Worm (Caenorhabditis elegans) whole organism, mixed stage, embryonic: Measurements from ENCODE around the gene dhs-31.

Experiments used
- ceh-83 ChIP-seq: fragments of 200-800 bp; sonication (Bioruptor generic); optimal IDR thresholded peaks from 2 replicates; lab custom pipeline; 2018; ENCODE audit warnings: mild to moderate bottlenecking, missing genetic modification characterization, missing compliant biosample characterization
- elt-1 ChIP-seq: sonication (generic microtip); optimal IDR thresholded peaks from 2 replicates; lab custom pipeline; 2017; ENCODE audit warnings: missing genetic modification characterization, mild to moderate bottlenecking, missing compliant biosample characterization, antibody characterized with exemption, moderate library complexity, borderline replicate concordance; ENCODE audit not compliant: insufficient read depth
- lin-13 ChIP-seq: fragments of 150-350 bp; optimal IDR thresholded peaks from 2 replicates; lab custom pipeline; 2014; ENCODE audit warnings: missing biosample characterization, missing genetic modification characterization
- lsy-2 ChIP-seq: fragments of 150-350 bp; optimal IDR thresholded peaks from 2 replicates; lab custom pipeline; 2014; ENCODE audit warnings: missing biosample characterization, missing genetic modification characterization
- mep-1 ChIP-seq: fragments of 150-350 bp; optimal IDR thresholded peaks from 2 replicates; lab custom pipeline; 2017; ENCODE audit warnings: missing biosample characterization, missing genetic modification reagents, missing genetic modification characterization, inconsistent platforms
- nhr-28 ChIP-seq: fragments of 150-350 bp; optimal IDR thresholded peaks from 2 replicates; lab custom pipeline; 2014; ENCODE audit warnings: missing biosample characterization, missing genetic modification characterization
- nhr-76 ChIP-seq: sonication (generic microtip); optimal IDR thresholded peaks from 2 replicates; lab custom pipeline; 2017; ENCODE audit warnings: missing biosample characterization, missing genetic modification characterization
- sptf-1 ChIP-seq: sonication (generic microtip); optimal IDR thresholded peaks from 2 replicates; lab custom pipeline; 2017; ENCODE audit warnings: mild to moderate bottlenecking, missing genetic modification characterization, moderate library complexity, missing compliant biosample characterization
- tbx-8 ChIP-seq: fragments of 200-800 bp; sonication (Bioruptor generic); optimal IDR thresholded peaks from 2 replicates; lab custom pipeline; 2018; ENCODE audit warnings: mild to moderate bottlenecking, missing genetic modification characterization, moderate library complexity, missing compliant biosample characterization
- unc-39 ChIP-seq: fragments of 150-350 bp; optimal IDR thresholded peaks from 2 replicates; lab custom pipeline; 2014; ENCODE audit warnings: missing biosample characterization, missing genetic modification characterization
- unc-62 ChIP-seq: fragments of 150-350 bp; optimal IDR thresholded peaks from 2 replicates; lab custom pipeline; 2014; ENCODE audit warnings: missing biosample characterization, missing genetic modification reagents, missing genetic modification characterization
- ztf-11 ChIP-seq: fragments of 150-350 bp; optimal IDR thresholded peaks from 2 replicates; lab custom pipeline; 2014; ENCODE audit warnings: missing biosample characterization, missing genetic modification characterization

ce11 chrIV:10001748-10002147, 39.0 kb downstream of the dhs-31 start, which contains the start of gene C47E12.3:
- TF ChIP-seq tbx-8 (GFP tag; lab: Kevin White, UChicago) (no peak), lin-13 (no peak), elt-1 (tag; lab: Kevin White, UChicago) (no peak), ztf-11 (tag; lab: Kevin White, UChicago) (no peak), mep-1 (tag; lab: Kevin White, UChicago) (no peak), nhr-28 (tag; lab: Kevin White, UChicago) (no peak), unc-39 (tag; lab: Kevin White, UChicago) (no peak), lsy-2 (tag; lab: Kevin White, UChicago) (no peak), ceh-83 (GFP tag; lab: Kevin White, UChicago) (no peak), unc-62 (GFP tag; lab: Kevin White, UChicago) (no peak), sptf-1 (tag; lab: Kevin White, UChicago) (no peak), nhr-76 (tag; lab: Kevin White, UChicago) (no peak)
